Fruit fly (Drosophila melanogaster) whole organism, embryonic: Measurements from ENCODE around the gene CG42494.
A peak's percentile ranks its signal among the peaks of the same experiment; 100 is the strongest.

ENCODE experiments used
- Aef1 ChIP-seq: fragments of 200-800 bp; sonication (Bioruptor generic); IDR thresholded peaks from 3 replicates; pipeline ENCODE4 v1.3.6; 2022; ENCODE audit warnings: missing biosample characterization, missing genetic modification characterization
- Awh ChIP-seq: fragments of 200-800 bp; sonication (Bioruptor generic); IDR thresholded peaks from 2 replicates; pipeline ENCODE4, ENCODE4 v1.3.6; 2022; ENCODE audit warnings: missing biosample characterization, missing genetic modification characterization
- CG10543 ChIP-seq: fragments of 200-800 bp; sonication (Bioruptor generic); optimal IDR thresholded peaks from 3 replicates; lab custom pipeline; 2017; ENCODE audit warnings: missing biosample characterization, mild to moderate bottlenecking, missing genetic modification characterization, moderate library complexity
- CG11560 ChIP-seq: fragments of 200-800 bp; sonication (Bioruptor generic); IDR thresholded peaks from 3 replicates; pipeline ENCODE4 v1.3.6; 2022; ENCODE audit warnings: missing biosample characterization, missing genetic modification characterization
- CG14710 ChIP-seq: fragments of 200-800 bp; sonication (Bioruptor generic); optimal IDR thresholded peaks from 3 replicates; lab custom pipeline; 2019; ENCODE audit warnings: missing biosample characterization, mild to moderate bottlenecking, missing genetic modification characterization, moderate library complexity
- CG14965 ChIP-seq: fragments of 200-800 bp; sonication (Bioruptor generic); optimal IDR thresholded peaks from 2 replicates; lab custom pipeline; 2016; ENCODE audit warnings: missing biosample characterization, missing genetic modification characterization, borderline replicate concordance
- CG15479 ChIP-seq: fragments of 200-800 bp; sonication (Bioruptor generic); optimal IDR thresholded peaks from 3 replicates; lab custom pipeline; 2019; ENCODE audit warnings: missing biosample characterization, mild to moderate bottlenecking, missing genetic modification characterization, moderate library complexity
- CG15514 ChIP-seq: fragments of 200-800 bp; sonication (Bioruptor generic); optimal IDR thresholded peaks from 3 replicates; lab custom pipeline; 2017; ENCODE audit warnings: missing biosample characterization, missing genetic modification characterization, mild to moderate bottlenecking, moderate library complexity, missing genetic modification reagents
- CG17829 ChIP-seq: fragments of 200-800 bp; optimal IDR thresholded peaks from 2 replicates; lab custom pipeline; 2019; ENCODE audit warnings: missing biosample characterization, mild to moderate bottlenecking, missing genetic modification characterization, moderate library complexity
- CG2199 ChIP-seq: fragments of 200-800 bp; sonication (Bioruptor generic); IDR thresholded peaks from 3 replicates; pipeline ENCODE4 v1.3.6; 2022; ENCODE audit warnings: missing biosample characterization, missing genetic modification characterization
- CG2712 ChIP-seq: fragments of 200-800 bp; optimal IDR thresholded peaks from 3 replicates; lab custom pipeline; 2019; ENCODE audit warnings: missing biosample characterization, mild to moderate bottlenecking, missing genetic modification characterization, moderate library complexity
- CG2889 ChIP-seq: fragments of 200-800 bp; sonication (Bioruptor generic); IDR thresholded peaks from 3 replicates; pipeline ENCODE4 v1.3.6; 2022; ENCODE audit warnings: missing biosample characterization, missing genetic modification characterization
- CG4707 ChIP-seq: fragments of 200-800 bp; sonication (Bioruptor generic); optimal IDR thresholded peaks from 2 replicates; lab custom pipeline; 2018; ENCODE audit warnings: missing biosample characterization, mild to moderate bottlenecking, missing genetic modification characterization, moderate library complexity
- CG6689 ChIP-seq: fragments of 200-800 bp; sonication (Bioruptor generic); IDR thresholded peaks from 2 replicates; pipeline ENCODE4 v1.3.6; 2022; ENCODE audit warnings: missing biosample characterization, missing genetic modification characterization
- CG7987 ChIP-seq: fragments of 200-800 bp; sonication (Bioruptor generic); optimal IDR thresholded peaks from 2 replicates; lab custom pipeline; 2018; ENCODE audit warnings: missing biosample characterization, mild to moderate bottlenecking, missing genetic modification characterization, moderate library complexity
- Dll ChIP-seq: fragments of 200-800 bp; sonication (Bioruptor generic); IDR thresholded peaks from 4 replicates; pipeline ENCODE4 v1.3.6; 2022; ENCODE audit warnings: missing biosample characterization, missing genetic modification characterization; ENCODE audit not compliant: partially characterized antibody
- Hr39 ChIP-seq: fragments of >200 bp; optimal IDR thresholded peaks from 2 replicates; lab custom pipeline; 2017
- Lhr ChIP-seq: fragments of 200-800 bp; sonication (Bioruptor generic); optimal IDR thresholded peaks from 3 replicates; lab custom pipeline; 2017; ENCODE audit warnings: mild to moderate bottlenecking, missing biosample characterization, missing genetic modification reagents, missing genetic modification characterization
- MESR4 ChIP-seq: fragments of 200-800 bp; sonication (Bioruptor generic); optimal IDR thresholded peaks from 2 replicates; lab custom pipeline; 2018; ENCODE audit warnings: missing biosample characterization, mild to moderate bottlenecking, missing genetic modification characterization, moderate library complexity
- Myb ChIP-seq: fragments of 200-800 bp; sonication (Bioruptor generic); optimal IDR thresholded peaks from 2 replicates; lab custom pipeline; 2016; ENCODE audit warnings: missing biosample characterization, missing genetic modification characterization
- NK7.1 ChIP-seq: fragments of 200-800 bp; sonication (Bioruptor generic); optimal IDR thresholded peaks from 3 replicates; lab custom pipeline; 2016; ENCODE audit warnings: missing biosample characterization, missing genetic modification characterization
- Pdp1 ChIP-seq, 2 experiments: fragments of 200-800 bp; sonication (Bioruptor generic); optimal IDR thresholded peaks; 3 replicates each; lab custom pipeline; 2016; ENCODE audit warnings: missing biosample characterization in 2 of 2, missing genetic modification characterization in 2 of 2, mild to moderate bottlenecking in 1 of 2, moderate library complexity in 1 of 2
- Ptx1 ChIP-seq: fragments of 200-800 bp; sonication (Bioruptor generic); IDR thresholded peaks from 2 replicates; pipeline ENCODE4 v1.3.6; 2022; ENCODE audit warnings: missing biosample characterization, missing genetic modification characterization
- Sox102F ChIP-seq: fragments of 200-800 bp; sonication (Bioruptor generic); optimal IDR thresholded peaks from 2 replicates; lab custom pipeline; 2018; ENCODE audit warnings: missing biosample characterization, mild to moderate bottlenecking, missing genetic modification characterization, moderate library complexity
- ase ChIP-seq: fragments of 200-800 bp; sonication (Bioruptor generic); IDR thresholded peaks from 3 replicates; pipeline ENCODE4 v1.3.6; 2022; ENCODE audit warnings: missing biosample characterization, missing genetic modification characterization
- chm ChIP-seq: fragments of 200-800 bp; sonication (Bioruptor generic); IDR thresholded peaks from 2 replicates; pipeline ENCODE4 v1.3.6; 2022; ENCODE audit warnings: missing biosample characterization, missing genetic modification characterization
- danr ChIP-seq: fragments of 200-800 bp; sonication (Bioruptor generic); IDR thresholded peaks from 2 replicates; pipeline ENCODE4 v1.3.6; 2022; ENCODE audit warnings: missing biosample characterization, missing genetic modification characterization
- dmrt11E ChIP-seq: fragments of 200-800 bp; sonication (Bioruptor generic); optimal IDR thresholded peaks from 3 replicates; lab custom pipeline; 2018; ENCODE audit warnings: missing biosample characterization, mild to moderate bottlenecking, missing genetic modification characterization, moderate library complexity
- eve ChIP-seq, 2 experiments: fragments of >200 bp; optimal IDR thresholded peaks; 2 replicates each; lab custom pipeline; 2017; ENCODE audit warnings: missing biosample characterization in 2 of 2, missing genetic modification characterization in 2 of 2
- ewg ChIP-seq: fragments of 200-800 bp; sonication (Bioruptor generic); optimal IDR thresholded peaks from 3 replicates; lab custom pipeline; 2017; ENCODE audit warnings: mild to moderate bottlenecking, missing biosample characterization, missing genetic modification reagents, missing genetic modification characterization
- gce ChIP-seq: fragments of 200-800 bp; sonication (Bioruptor generic); IDR thresholded peaks from 3 replicates; pipeline ENCODE4 v1.3.6; 2022; ENCODE audit warnings: missing biosample characterization, missing genetic modification characterization
- gcm2 ChIP-seq: fragments of 200-800 bp; sonication (Bioruptor generic); optimal IDR thresholded peaks from 2 replicates; lab custom pipeline; 2016; ENCODE audit warnings: missing biosample characterization, missing genetic modification characterization
- jing ChIP-seq: fragments of 200-800 bp; sonication (Bioruptor generic); optimal IDR thresholded peaks from 2 replicates; lab custom pipeline; 2018; ENCODE audit warnings: missing biosample characterization, mild to moderate bottlenecking, missing genetic modification characterization
- jumu ChIP-seq: fragments of 200-800 bp; sonication (Bioruptor generic); optimal IDR thresholded peaks from 3 replicates; lab custom pipeline; 2016; ENCODE audit warnings: missing biosample characterization, missing genetic modification characterization
- kah ChIP-seq: fragments of 200-800 bp; sonication (Bioruptor generic); optimal IDR thresholded peaks from 2 replicates; lab custom pipeline; 2018; ENCODE audit warnings: missing biosample characterization, mild to moderate bottlenecking, missing genetic modification characterization
- lilli ChIP-seq: fragments of 200-800 bp; sonication (Bioruptor generic); optimal IDR thresholded peaks from 3 replicates; lab custom pipeline; 2016; ENCODE audit warnings: missing biosample characterization, missing genetic modification characterization
- nau ChIP-seq: fragments of 200-800 bp; sonication (Bioruptor generic); optimal IDR thresholded peaks from 3 replicates; lab custom pipeline; 2017; ENCODE audit warnings: missing biosample characterization, mild to moderate bottlenecking, missing genetic modification characterization, missing genetic modification reagents
- nerfin-1 ChIP-seq: fragments of 200-800 bp; sonication (Bioruptor generic); optimal IDR thresholded peaks from 3 replicates; lab custom pipeline; 2019; ENCODE audit warnings: missing biosample characterization, mild to moderate bottlenecking, missing genetic modification characterization, moderate library complexity
- p53 ChIP-seq: fragments of 200-800 bp; sonication (Bioruptor generic); optimal IDR thresholded peaks from 2 replicates; lab custom pipeline; 2016; ENCODE audit warnings: missing biosample characterization, missing genetic modification characterization
- pros ChIP-seq: fragments of 200-800 bp; sonication (Bioruptor generic); optimal IDR thresholded peaks from 3 replicates; lab custom pipeline; 2019; ENCODE audit warnings: missing biosample characterization, mild to moderate bottlenecking, missing genetic modification characterization, moderate library complexity
- pum ChIP-seq: fragments of 200-800 bp; sonication (Bioruptor generic); optimal IDR thresholded peaks from 2 replicates; lab custom pipeline; 2016; ENCODE audit warnings: missing biosample characterization, missing genetic modification characterization
- rib ChIP-seq: fragments of 200-800 bp; sonication (Bioruptor generic); IDR thresholded peaks from 2 replicates; pipeline ENCODE4 v1.3.6; 2022; ENCODE audit warnings: missing biosample characterization, missing genetic modification characterization
- sima ChIP-seq: fragments of 200-800 bp; sonication (Bioruptor generic); optimal IDR thresholded peaks from 2 replicates; lab custom pipeline; 2016; ENCODE audit warnings: missing biosample characterization, missing genetic modification characterization
- sna ChIP-seq: fragments of 200-800 bp; sonication (Bioruptor generic); IDR thresholded peaks from 2 replicates; pipeline ENCODE4 v1.3.6; 2022; ENCODE audit warnings: missing biosample characterization, missing genetic modification characterization; ENCODE audit not compliant: partially characterized antibody
- so ChIP-seq: fragments of 200-800 bp; sonication (Bioruptor generic); IDR thresholded peaks from 3 replicates; pipeline ENCODE4 v1.3.6; 2022; ENCODE audit warnings: missing biosample characterization, missing genetic modification characterization
- trem ChIP-seq: fragments of 200-800 bp; optimal IDR thresholded peaks from 3 replicates; lab custom pipeline; 2019; ENCODE audit warnings: missing biosample characterization, mild to moderate bottlenecking, missing genetic modification characterization, moderate library complexity
- yki ChIP-seq: fragments of >200 bp; optimal IDR thresholded peaks from 3 replicates; lab custom pipeline; 2018
- zfh2 ChIP-seq: fragments of 200-800 bp; sonication (Bioruptor generic); optimal IDR thresholded peaks from 2 replicates; lab custom pipeline; 2016; ENCODE audit warnings: missing biosample characterization, missing genetic modification characterization

Gene CG42494

dm6 chr3L:3223390-3223914 is 39.2 kb downstream of the CG42494 start (continued):
- no peak for TF ChIP-seq sna
- TF ChIP-seq CG6689: no peak
- no peak for TF ChIP-seq trem (tag; lab: Kevin White, UChicago)
- no peak for TF ChIP-seq CG14965 (GFP tag; lab: Kevin White, UChicago)
- TF ChIP-seq pros (GFP tag; lab: Kevin White, UChicago): peak; percentile 16
- TF ChIP-seq jumu (GFP tag; lab: Kevin White, UChicago): no peak
- TF ChIP-seq Pdp1 (GFP tag; optimal IDR thresholded peaks at IDR 0.05; lab: Kevin White, UChicago): peak in 1 of 2 experiments; percentile 32
- TF ChIP-seq Dll (GFP tag; lab: Robert Waterston, UW): peak; percentile 59; the same call in 1 of the 4 replicates
- no peak for TF ChIP-seq rib (GFP tag; lab: Robert Waterston, UW)
- TF ChIP-seq zfh2 (GFP tag; lab: Kevin White, UChicago): no peak
- no peak for TF ChIP-seq CG11560 (tag; lab: Robert Waterston, UW)
- no peak for TF ChIP-seq Lhr
- no peak for TF ChIP-seq jing (GFP tag; lab: Kevin White, UChicago)
- TF ChIP-seq CG17829 (tag; lab: Kevin White, UChicago): no peak
- TF ChIP-seq chm (GFP tag; lab: Robert Waterston, UW): peak; percentile 49
- TF ChIP-seq eve (GFP tag; optimal IDR thresholded peaks at IDR 0.05; lab: Kevin White, UChicago): no peak
- TF ChIP-seq CG7987: peak; percentile 89
- no peak for TF ChIP-seq ase (GFP tag; lab: Robert Waterston, UW)
- no peak for TF ChIP-seq Awh
- peak; percentile 99 for TF ChIP-seq MESR4 (GFP tag; lab: Kevin White, UChicago)
- TF ChIP-seq, all 482 proteins: peak for 20

dm6 chr3L:3224740-3225719 is 40.8 kb downstream of the CG42494 start, which contains the start of gene Larp4B:
Gene Larp4B (plus strand): TSS chr3L:3224838.
- TF ChIP-seq kah (GFP tag; lab: Kevin White, UChicago) (peak; percentile 94), yki (lab: Kevin White, UChicago) (no peak), Awh (no peak), dmrt11E (tag; lab: Kevin White, UChicago) (no peak), so (GFP tag; lab: Robert Waterston, UW) (no peak), CG10543 (GFP tag; lab: Kevin White, UChicago) (no peak), danr (no peak), Aef1 (GFP tag; lab: Robert Waterston, UW) (no peak), CG15514 (peak; percentile 71), pum (no peak), CG15479 (no peak), CG2889 (no peak), CG2199 (0 out of 3 replicates have a peak, but pooled peaks have one; percentile 17), nerfin-1 (tag; lab: Kevin White, UChicago) (peak; percentile 17), NK7.1 (GFP tag; lab: Kevin White, UChicago) (no peak), rib (GFP tag; lab: Robert Waterston, UW) (no peak), Ptx1 (GFP tag; lab: Robert Waterston, UW) (no peak), CG2712 (tag; lab: Kevin White, UChicago) (peak; percentile 19), CG14710 (tag; lab: Kevin White, UChicago) (peak; percentile 43), CG4707 (GFP tag; lab: Kevin White, UChicago) (no peak), Myb (GFP tag; lab: Kevin White, UChicago) (peak; percentile 90), Hr39 (lab: Kevin White, UChicago) (no peak), nau (GFP tag; lab: Kevin White, UChicago) (no peak), p53 (GFP tag; lab: Kevin White, UChicago) (peak; percentile 51), gcm2 (GFP tag; lab: Kevin White, UChicago) (no peak), sima (no peak), gce (GFP tag; lab: Robert Waterston, UW) (no peak), ewg (no peak), Sox102F (GFP tag; lab: Kevin White, UChicago) (no peak), lilli (GFP tag; lab: Kevin White, UChicago) (peak; percentile 53)
